Worm (Caenorhabditis elegans) whole organism, L1 larva: Measurements from ENCODE around the gene dgk-4.

Experiments
- C04F5.9 ChIP-seq: sonication (generic microtip); optimal IDR thresholded peaks from 2 replicates; lab custom pipeline; 2016; ENCODE audit warnings: missing genetic modification characterization, missing compliant biosample characterization
- ama-1 ChIP-seq: fragments of 150-350 bp; optimal IDR thresholded peaks from 2 replicates; lab custom pipeline; 2014
- elt-2 ChIP-seq: sonication (generic microtip); optimal IDR thresholded peaks from 2 replicates; lab custom pipeline; 2016; ENCODE audit warnings: missing genetic modification characterization, mild to moderate bottlenecking, inconsistent platforms, missing compliant biosample characterization, missing genetic modification reagents
- fkh-10 ChIP-seq: sonication (generic microtip); optimal IDR thresholded peaks from 2 replicates; lab custom pipeline; 2017; ENCODE audit warnings: missing biosample characterization, missing genetic modification reagents, missing genetic modification characterization
- nhr-77 ChIP-seq: fragments of 150-350 bp; optimal IDR thresholded peaks from 2 replicates; lab custom pipeline; 2014; ENCODE audit warnings: missing biosample characterization, missing genetic modification characterization
- pqm-1 ChIP-seq: sonication (generic microtip); optimal IDR thresholded peaks from 3 replicates; lab custom pipeline; 2017; ENCODE audit warnings: missing biosample characterization, missing genetic modification characterization
- sptf-1 ChIP-seq: fragments of 150-350 bp; optimal IDR thresholded peaks from 2 replicates; lab custom pipeline; 2014; ENCODE audit warnings: missing biosample characterization, missing genetic modification characterization
- zag-1 ChIP-seq: fragments of 150-350 bp; optimal IDR thresholded peaks from 2 replicates; lab custom pipeline; 2014; ENCODE audit warnings: missing biosample characterization, missing genetic modification characterization
- ztf-4 ChIP-seq: fragments of 150-350 bp; optimal IDR thresholded peaks from 2 replicates; lab custom pipeline; 2014; ENCODE audit warnings: missing biosample characterization, missing genetic modification characterization

DNA sequence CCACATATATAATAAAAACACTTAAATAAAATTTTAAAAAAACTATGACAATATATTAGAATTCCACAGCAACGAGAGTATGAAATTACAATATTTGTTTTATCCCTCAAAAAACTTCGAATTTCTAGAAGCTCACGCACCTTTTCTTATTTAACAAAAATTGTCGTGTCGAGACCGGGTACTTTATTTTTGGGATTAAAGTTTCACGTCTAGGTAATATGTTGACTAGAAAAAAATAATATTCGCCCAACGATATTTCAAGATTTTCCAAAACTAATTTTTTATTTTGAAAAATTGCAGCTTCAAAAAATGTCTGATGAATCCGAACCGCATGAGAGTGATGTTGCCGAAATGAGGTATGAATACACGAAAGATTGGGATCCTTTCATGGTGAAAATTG is 13.3 kb downstream of the dgk-4 start, which contains the start of gene C49C8.3:
- TF ChIP-seq fkh-10 (GFP tag; lab: Kevin White, UChicago) = no peak
- TF ChIP-seq C04F5.9 (tag; lab: Kevin White, UChicago) = no peak
- TF ChIP-seq ama-1 = no peak
- TF ChIP-seq zag-1 = no peak
- no peak for TF ChIP-seq pqm-1 (tag; lab: Kevin White, UChicago)
- no peak for TF ChIP-seq elt-2 (tag; lab: Kevin White, UChicago)
- no peak for TF ChIP-seq nhr-77 (tag; lab: Kevin White, UChicago)
- no peak for TF ChIP-seq ztf-4 (tag; lab: Kevin White, UChicago)
- TF ChIP-seq sptf-1 (tag; lab: Kevin White, UChicago) = no peak
